Worm (Caenorhabditis elegans) whole organism, mixed stage, embryonic: ENCODE data around the gene C28D4.8.
"Not testable (repeated sequence)": the region's sequence is repeated elsewhere in the genome, so short reads cannot be mapped to it uniquely, and the experiment has no call there.

ENCODE experiments used
- M03D4.4 ChIP-seq: sonication (generic microtip); optimal IDR thresholded peaks from 2 replicates; lab custom pipeline; 2017; ENCODE audit warnings: mild to moderate bottlenecking, missing genetic modification characterization, missing compliant biosample characterization
- bed-3 ChIP-seq: fragments of 200-800 bp; sonication (Bioruptor generic); optimal IDR thresholded peaks from 3 replicates; lab custom pipeline; 2018; ENCODE audit warnings: mild to moderate bottlenecking, missing genetic modification characterization, moderate library complexity, missing compliant biosample characterization
- blmp-1 ChIP-seq: fragments of 150-350 bp; optimal IDR thresholded peaks from 2 replicates; lab custom pipeline; 2014; ENCODE audit warnings: missing biosample characterization, missing genetic modification characterization
- ceh-39 ChIP-seq: fragments of 150-350 bp; optimal IDR thresholded peaks from 2 replicates; lab custom pipeline; 2014; ENCODE audit warnings: missing biosample characterization, missing genetic modification characterization
- ceh-43 ChIP-seq: fragments of 200-800 bp; sonication (Bioruptor generic); optimal IDR thresholded peaks from 2 replicates; lab custom pipeline; 2018; ENCODE audit warnings: mild to moderate bottlenecking, missing genetic modification characterization, moderate library complexity, missing compliant biosample characterization
- ceh-83 ChIP-seq: fragments of 200-800 bp; sonication (Bioruptor generic); optimal IDR thresholded peaks from 2 replicates; lab custom pipeline; 2018; ENCODE audit warnings: mild to moderate bottlenecking, missing genetic modification characterization, missing compliant biosample characterization
- cnd-1 ChIP-seq: fragments of 200-800 bp; sonication (Bioruptor generic); optimal IDR thresholded peaks from 2 replicates; lab custom pipeline; 2018; ENCODE audit warnings: mild to moderate bottlenecking, missing genetic modification characterization, missing compliant biosample characterization
- elt-1 ChIP-seq: sonication (generic microtip); optimal IDR thresholded peaks from 2 replicates; lab custom pipeline; 2017; ENCODE audit warnings: missing genetic modification characterization, mild to moderate bottlenecking, missing compliant biosample characterization, antibody characterized with exemption, moderate library complexity, borderline replicate concordance; ENCODE audit not compliant: insufficient read depth
- elt-3 ChIP-seq: fragments of 150-350 bp; optimal IDR thresholded peaks from 2 replicates; lab custom pipeline; 2014; ENCODE audit warnings: missing biosample characterization, missing genetic modification characterization
- flh-1 ChIP-seq: fragments of 200-800 bp; sonication (Bioruptor generic); optimal IDR thresholded peaks from 2 replicates; lab custom pipeline; 2018; ENCODE audit warnings: mild to moderate bottlenecking, missing genetic modification characterization, moderate library complexity, missing compliant biosample characterization
- ham-2 ChIP-seq: fragments of 200-800 bp; sonication (Bioruptor generic); optimal IDR thresholded peaks from 2 replicates; lab custom pipeline; 2018; ENCODE audit warnings: mild to moderate bottlenecking, missing genetic modification characterization, missing compliant biosample characterization
- hlh-1 ChIP-seq: fragments of 150-350 bp; optimal IDR thresholded peaks from 2 replicates; lab custom pipeline; 2014; ENCODE audit warnings: missing biosample characterization, missing genetic modification reagents, missing genetic modification characterization
- lin-13 ChIP-seq: fragments of 150-350 bp; optimal IDR thresholded peaks from 2 replicates; lab custom pipeline; 2014; ENCODE audit warnings: missing biosample characterization, missing genetic modification characterization
- lin-32 ChIP-seq: fragments of 200-800 bp; sonication (Bioruptor generic); optimal IDR thresholded peaks from 2 replicates; lab custom pipeline; 2018; ENCODE audit warnings: mild to moderate bottlenecking, missing genetic modification characterization, missing compliant biosample characterization
- lsy-2 ChIP-seq: fragments of 150-350 bp; optimal IDR thresholded peaks from 2 replicates; lab custom pipeline; 2014; ENCODE audit warnings: missing biosample characterization, missing genetic modification characterization
- mep-1 ChIP-seq: fragments of 150-350 bp; optimal IDR thresholded peaks from 2 replicates; lab custom pipeline; 2017; ENCODE audit warnings: missing biosample characterization, missing genetic modification reagents, missing genetic modification characterization, inconsistent platforms
- mls-2 ChIP-seq: sonication (generic microtip); optimal IDR thresholded peaks from 2 replicates; lab custom pipeline; 2016; ENCODE audit warnings: mild to moderate bottlenecking, missing genetic modification characterization, moderate library complexity, missing compliant biosample characterization
- nhr-12 ChIP-seq: fragments of 150-350 bp; optimal IDR thresholded peaks from 2 replicates; lab custom pipeline; 2014; ENCODE audit warnings: missing biosample characterization, missing genetic modification characterization
- nhr-2 ChIP-seq: fragments of 150-350 bp; optimal IDR thresholded peaks from 2 replicates; lab custom pipeline; 2014; ENCODE audit warnings: missing biosample characterization, missing genetic modification characterization
- nhr-237 ChIP-seq: fragments of 150-350 bp; optimal IDR thresholded peaks from 2 replicates; lab custom pipeline; 2014; ENCODE audit warnings: missing biosample characterization, missing genetic modification characterization
- nhr-28 ChIP-seq: fragments of 150-350 bp; optimal IDR thresholded peaks from 2 replicates; lab custom pipeline; 2014; ENCODE audit warnings: missing biosample characterization, missing genetic modification characterization
- nhr-76 ChIP-seq: sonication (generic microtip); optimal IDR thresholded peaks from 2 replicates; lab custom pipeline; 2017; ENCODE audit warnings: missing biosample characterization, missing genetic modification characterization
- pha-4 ChIP-seq: fragments of 150-350 bp; optimal IDR thresholded peaks from 2 replicates; lab custom pipeline; 2018; ENCODE audit warnings: missing biosample characterization, missing genetic modification reagents, missing genetic modification characterization
- snpc-4 ChIP-seq: fragments of 150-350 bp; optimal IDR thresholded peaks from 2 replicates; lab custom pipeline; 2014; ENCODE audit warnings: missing biosample characterization, missing genetic modification characterization
- sptf-1 ChIP-seq: sonication (generic microtip); optimal IDR thresholded peaks from 2 replicates; lab custom pipeline; 2017; ENCODE audit warnings: mild to moderate bottlenecking, missing genetic modification characterization, moderate library complexity, missing compliant biosample characterization
- tbx-8 ChIP-seq: fragments of 200-800 bp; sonication (Bioruptor generic); optimal IDR thresholded peaks from 2 replicates; lab custom pipeline; 2018; ENCODE audit warnings: mild to moderate bottlenecking, missing genetic modification characterization, moderate library complexity, missing compliant biosample characterization
- unc-120 ChIP-seq: sonication (generic microtip); optimal IDR thresholded peaks from 2 replicates; lab custom pipeline; 2017; ENCODE audit warnings: missing genetic modification characterization, missing compliant biosample characterization; ENCODE audit not compliant: poor library complexity, severe bottlenecking
- unc-39 ChIP-seq: fragments of 150-350 bp; optimal IDR thresholded peaks from 2 replicates; lab custom pipeline; 2014; ENCODE audit warnings: missing biosample characterization, missing genetic modification characterization
- unc-62 ChIP-seq: fragments of 150-350 bp; optimal IDR thresholded peaks from 2 replicates; lab custom pipeline; 2014; ENCODE audit warnings: missing biosample characterization, missing genetic modification reagents, missing genetic modification characterization
- zip-8 ChIP-seq: fragments of 150-350 bp; optimal IDR thresholded peaks from 2 replicates; lab custom pipeline; 2014; ENCODE audit warnings: missing biosample characterization, missing genetic modification characterization
- ztf-11 ChIP-seq: fragments of 150-350 bp; optimal IDR thresholded peaks from 2 replicates; lab custom pipeline; 2014; ENCODE audit warnings: missing biosample characterization, missing genetic modification characterization

C28D4.8 gene

ce11 chrIV:9770798-9771197, 22.6 kb upstream of the C28D4.8 start:
- peak; percentile 64 for TF ChIP-seq lin-32 (GFP tag; lab: Kevin White, UChicago)
- peak; percentile 65 for TF ChIP-seq ceh-39
- peak; percentile 53 for TF ChIP-seq lsy-2 (tag; lab: Kevin White, UChicago)
- peak; percentile 93 for TF ChIP-seq zip-8
- TF ChIP-seq unc-120 (tag; lab: Kevin White, UChicago): no peak
- TF ChIP-seq nhr-2 (tag; lab: Kevin White, UChicago): peak; percentile 95
- TF ChIP-seq cnd-1 (tag; lab: Kevin White, UChicago): peak; percentile 80
- TF ChIP-seq mep-1 (tag; lab: Kevin White, UChicago): peak; percentile 2
- no peak for TF ChIP-seq nhr-237 (tag; lab: Kevin White, UChicago)
- peak; percentile 5 for TF ChIP-seq nhr-12
- TF ChIP-seq ceh-43 (GFP tag; lab: Kevin White, UChicago): no peak
- TF ChIP-seq elt-1: peak; percentile 68
- TF ChIP-seq flh-1: no peak
- TF ChIP-seq unc-62: peak; percentile 100
- peak; percentile 25 for TF ChIP-seq ztf-11 (tag; lab: Kevin White, UChicago)

DNA sequence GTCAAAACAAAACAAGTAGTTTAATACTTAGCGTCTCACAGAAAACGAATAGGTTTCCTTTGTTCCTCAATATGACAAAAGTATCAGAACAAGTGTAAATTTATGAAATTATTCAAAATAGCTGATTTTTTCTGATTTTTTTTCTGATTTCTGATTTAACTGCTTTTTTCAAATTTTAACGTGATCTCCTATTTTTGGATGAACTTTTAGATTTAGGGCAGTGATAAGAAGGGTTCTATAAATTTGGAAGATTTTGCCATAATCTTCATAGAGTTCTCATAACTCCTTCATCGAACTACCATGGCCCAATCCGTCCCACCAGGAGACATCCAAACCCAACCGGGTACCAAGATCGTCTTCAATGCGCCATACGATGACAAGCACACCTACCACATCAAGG, 21.5 kb upstream of the C28D4.8 start, which contains the start of gene msp-78:
Gene msp-78 (plus strand): TSS at position 301 of the 400 bp plus-strand sequence.
- not testable (repeated sequence) for TF ChIP-seq mls-2 (tag; lab: Kevin White, UChicago); sptf-1 (tag; lab: Kevin White, UChicago); unc-62

- TF ChIP-seq unc-62; ham-2 (GFP tag; lab: Kevin White, UChicago); nhr-76: not testable (repeated sequence)
These were observed 18.8 kb upstream of the C28D4.8 start, which contains the start of gene msp-79 for ce11 chrIV:9767054-9767453. Gene msp-79, minus strand, starts transcription at chrIV:9767154.

ce11 chrIV:9766250-9766649, 18.0 kb upstream of the C28D4.8 start, which contains the start of gene ssp-36:
Gene ssp-36, minus strand, starts transcription at chrIV:9766350.
- no peak for TF ChIP-seq elt-3 (tag; lab: Kevin White, UChicago)
- no peak for TF ChIP-seq tbx-8
- TF ChIP-seq nhr-76: no peak
- TF ChIP-seq flh-1: no peak
- TF ChIP-seq pha-4: no peak
- no peak for TF ChIP-seq lin-13
- no peak for TF ChIP-seq bed-3 (GFP tag; lab: Kevin White, UChicago)
- TF ChIP-seq zip-8: no peak
- TF ChIP-seq ceh-83 (GFP tag; lab: Kevin White, UChicago): no peak
- TF ChIP-seq ceh-43 (GFP tag; lab: Kevin White, UChicago): no peak
- no peak for TF ChIP-seq snpc-4 (tag; lab: Kevin White, UChicago)
- no peak for TF ChIP-seq hlh-1
- TF ChIP-seq mep-1 (tag; lab: Kevin White, UChicago): no peak
- no peak for TF ChIP-seq sptf-1 (tag; lab: Kevin White, UChicago)
- TF ChIP-seq unc-62: no peak
- no peak for TF ChIP-seq M03D4.4 (tag; lab: Kevin White, UChicago)
- TF ChIP-seq ceh-39: no peak
- no peak for TF ChIP-seq nhr-28
- TF ChIP-seq nhr-237 (tag; lab: Kevin White, UChicago): no peak

ce11 chrIV:9762667-9763173, 14.5 kb upstream of the C28D4.8 start:
- TF ChIP-seq cnd-1 (tag; lab: Kevin White, UChicago) (no peak), flh-1 (no peak), tbx-8 (no peak), sptf-1 (tag; lab: Kevin White, UChicago) (no peak), mls-2 (tag; lab: Kevin White, UChicago) (no peak), nhr-28 (no peak), ceh-83 (GFP tag; lab: Kevin White, UChicago) (no peak), blmp-1 (tag; lab: Kevin White, UChicago) (no peak), unc-120 (tag; lab: Kevin White, UChicago) (no peak), ham-2 (GFP tag; lab: Kevin White, UChicago) (no peak), mep-1 (tag; lab: Kevin White, UChicago) (no peak), bed-3 (GFP tag; lab: Kevin White, UChicago) (no peak), ceh-39 (no peak), elt-1 (no peak), ztf-11 (tag; lab: Kevin White, UChicago) (no peak), zip-8 (no peak), unc-39 (tag; lab: Kevin White, UChicago) (no peak), nhr-12 (no peak)
